Worm (Caenorhabditis elegans) whole organism, L2 larva: ENCODE results near the gene B0222.5.

Experiments
- C34F6.9 ChIP-seq: fragments of 150-350 bp; optimal IDR thresholded peaks from 2 replicates; lab custom pipeline; 2014; ENCODE audit warnings: missing biosample characterization, missing genetic modification characterization
- F13H6.1 ChIP-seq: sonication (generic microtip); optimal IDR thresholded peaks from 2 replicates; lab custom pipeline; 2016; ENCODE audit warnings: missing genetic modification characterization, missing compliant biosample characterization
- R02D3.7 ChIP-seq: fragments of 150-350 bp; optimal IDR thresholded peaks from 2 replicates; lab custom pipeline; 2014; ENCODE audit warnings: missing biosample characterization, missing genetic modification characterization
- Y55F3AM.14 ChIP-seq: fragments of 200-800 bp; sonication (Bioruptor generic); optimal IDR thresholded peaks from 2 replicates; lab custom pipeline; 2018; ENCODE audit warnings: mild to moderate bottlenecking, missing genetic modification characterization, missing compliant biosample characterization
- ZK546.5 ChIP-seq: sonication (generic microtip); optimal IDR thresholded peaks from 2 replicates; lab custom pipeline; 2017; ENCODE audit warnings: missing biosample characterization, missing genetic modification characterization
- alr-1 ChIP-seq: fragments of 150-350 bp; optimal IDR thresholded peaks from 2 replicates; lab custom pipeline; 2014; ENCODE audit warnings: missing biosample characterization, missing genetic modification characterization
- aly-2 ChIP-seq: fragments of 150-350 bp; optimal IDR thresholded peaks from 2 replicates; lab custom pipeline; 2014; ENCODE audit warnings: missing biosample characterization, missing genetic modification characterization
- ama-1 ChIP-seq: fragments of 150-350 bp; optimal IDR thresholded peaks from 2 replicates; lab custom pipeline; 2018; ENCODE audit warnings: inconsistent platforms
- blmp-1 ChIP-seq: sonication (generic microtip); optimal IDR thresholded peaks from 2 replicates; lab custom pipeline; 2017; ENCODE audit warnings: missing genetic modification characterization, mild to moderate bottlenecking, missing compliant biosample characterization, antibody characterized with exemption, moderate library complexity; ENCODE audit not compliant: insufficient read depth
- ceh-16 ChIP-seq: fragments of 150-350 bp; optimal IDR thresholded peaks from 2 replicates; lab custom pipeline; 2014; ENCODE audit warnings: missing biosample characterization, missing genetic modification characterization
- ceh-82 ChIP-seq: fragments of 150-350 bp; optimal IDR thresholded peaks from 2 replicates; lab custom pipeline; 2014; ENCODE audit warnings: missing biosample characterization, missing genetic modification characterization
- crh-2 ChIP-seq: sonication (generic microtip); optimal IDR thresholded peaks from 2 replicates; lab custom pipeline; 2017; ENCODE audit warnings: missing biosample characterization, missing genetic modification characterization
- dmd-4 ChIP-seq: sonication (generic microtip); optimal IDR thresholded peaks from 2 replicates; lab custom pipeline; 2017; ENCODE audit warnings: missing biosample characterization, missing genetic modification characterization
- egl-27 ChIP-seq: sonication (generic microtip); optimal IDR thresholded peaks from 3 replicates; lab custom pipeline; 2017; ENCODE audit warnings: missing biosample characterization, missing genetic modification reagents, missing genetic modification characterization
- elt-1 ChIP-seq: fragments of 150-350 bp; optimal IDR thresholded peaks from 2 replicates; lab custom pipeline; 2014; ENCODE audit warnings: missing biosample characterization, missing genetic modification characterization
- elt-3 ChIP-seq: sonication (generic microtip); optimal IDR thresholded peaks from 2 replicates; lab custom pipeline; 2017; ENCODE audit warnings: missing biosample characterization, missing genetic modification characterization
- fos-1 ChIP-seq: fragments of 150-350 bp; optimal IDR thresholded peaks from 2 replicates; lab custom pipeline; 2014; ENCODE audit warnings: missing biosample characterization, missing genetic modification characterization
- gmeb-1 ChIP-seq: fragments of 150-350 bp; optimal IDR thresholded peaks from 2 replicates; lab custom pipeline; 2014; ENCODE audit warnings: missing biosample characterization, missing genetic modification characterization
- lin-11 ChIP-seq: fragments of 150-350 bp; sonication (generic microtip); optimal IDR thresholded peaks from 2 replicates; lab custom pipeline; 2014; ENCODE audit warnings: missing biosample characterization, missing genetic modification characterization, inconsistent platforms, mixed read lengths
- lin-13 ChIP-seq: fragments of 150-350 bp; optimal IDR thresholded peaks from 2 replicates; lab custom pipeline; 2014; ENCODE audit warnings: missing biosample characterization, missing genetic modification reagents, missing genetic modification characterization
- lin-39 ChIP-seq: fragments of 150-350 bp; optimal IDR thresholded peaks from 2 replicates; lab custom pipeline; 2014; ENCODE audit warnings: missing biosample characterization, missing genetic modification reagents, missing genetic modification characterization
- lsy-2 ChIP-seq, 2 experiments: fragments of 150-350 bp in 1 of 2; sonication (generic microtip) in 1 of 2; optimal IDR thresholded peaks; 2 replicates each; lab custom pipeline; 2014 to 2017; ENCODE audit warnings: missing biosample characterization in 2 of 2, missing genetic modification characterization in 2 of 2
- mab-5 ChIP-seq: fragments of 150-350 bp; optimal IDR thresholded peaks from 2 replicates; lab custom pipeline; 2014; ENCODE audit warnings: missing biosample characterization, missing genetic modification characterization
- mbf-1 ChIP-seq: sonication (generic microtip); optimal IDR thresholded peaks from 2 replicates; lab custom pipeline; 2017; ENCODE audit warnings: missing biosample characterization, missing genetic modification characterization
- mdl-1 ChIP-seq, 2 experiments: fragments of 150-350 bp in 1 of 2; sonication (generic microtip) in 1 of 2; optimal IDR thresholded peaks; 2 replicates each; lab custom pipeline; 2017; ENCODE audit warnings: missing biosample characterization in 2 of 2, missing genetic modification characterization in 2 of 2
- nhr-10 ChIP-seq: sonication (generic microtip); optimal IDR thresholded peaks from 2 replicates; lab custom pipeline; 2017; ENCODE audit warnings: missing biosample characterization, missing genetic modification characterization
- nhr-11 ChIP-seq: fragments of 150-350 bp; optimal IDR thresholded peaks from 2 replicates; lab custom pipeline; 2014; ENCODE audit warnings: missing biosample characterization, missing genetic modification characterization
- nhr-12 ChIP-seq: fragments of 150-350 bp; optimal IDR thresholded peaks from 2 replicates; lab custom pipeline; 2014; ENCODE audit warnings: missing biosample characterization, missing genetic modification characterization
- nhr-129 ChIP-seq: fragments of 150-350 bp; optimal IDR thresholded peaks from 2 replicates; lab custom pipeline; 2014; ENCODE audit warnings: missing biosample characterization, missing genetic modification characterization
- nhr-21 ChIP-seq: fragments of 150-350 bp; optimal IDR thresholded peaks from 2 replicates; lab custom pipeline; 2014; ENCODE audit warnings: missing biosample characterization, missing genetic modification characterization
- nhr-23 ChIP-seq: fragments of 150-350 bp; optimal IDR thresholded peaks from 2 replicates; lab custom pipeline; 2014; ENCODE audit warnings: missing biosample characterization, missing genetic modification reagents, missing genetic modification characterization
- nhr-237 ChIP-seq: fragments of 150-350 bp; optimal IDR thresholded peaks from 2 replicates; lab custom pipeline; 2014; ENCODE audit warnings: missing biosample characterization, missing genetic modification characterization
- nhr-25 ChIP-seq: fragments of 150-350 bp; sonication (generic microtip); optimal IDR thresholded peaks from 3 replicates; lab custom pipeline; 2014; ENCODE audit warnings: missing biosample characterization, missing genetic modification characterization
- nhr-6 ChIP-seq: fragments of 150-350 bp; optimal IDR thresholded peaks from 2 replicates; lab custom pipeline; 2014; ENCODE audit warnings: missing biosample characterization, missing genetic modification characterization
- nhr-77 ChIP-seq: fragments of 150-350 bp; optimal IDR thresholded peaks from 2 replicates; lab custom pipeline; 2014; ENCODE audit warnings: missing biosample characterization, missing genetic modification characterization
- peb-1 ChIP-seq: fragments of 150-350 bp; optimal IDR thresholded peaks from 2 replicates; lab custom pipeline; 2014; ENCODE audit warnings: missing biosample characterization, missing genetic modification characterization
- sem-4 ChIP-seq: fragments of 150-350 bp; optimal IDR thresholded peaks from 2 replicates; lab custom pipeline; 2014; ENCODE audit warnings: missing biosample characterization, missing genetic modification reagents, missing genetic modification characterization
- skn-1 ChIP-seq: sonication (generic microtip); optimal IDR thresholded peaks from 2 replicates; lab custom pipeline; 2017; ENCODE audit warnings: missing biosample characterization, missing genetic modification characterization
- sma-3 ChIP-seq: sonication (generic microtip); optimal IDR thresholded peaks from 2 replicates; lab custom pipeline; 2016; ENCODE audit warnings: missing genetic modification reagents, missing genetic modification characterization, missing compliant biosample characterization
- sma-9 ChIP-seq, 2 experiments: fragments of 150-350 bp in 1 of 2; sonication (generic microtip) in 1 of 2; optimal IDR thresholded peaks; 2 replicates each; lab custom pipeline; 2014 to 2016; ENCODE audit warnings: missing genetic modification characterization in 2 of 2, mild to moderate bottlenecking in 1 of 2, missing biosample characterization in 1 of 2, missing compliant biosample characterization in 1 of 2, missing genetic modification reagents in 1 of 2, moderate library complexity in 1 of 2
- snpc-4 ChIP-seq: fragments of 150-350 bp; optimal IDR thresholded peaks from 2 replicates; lab custom pipeline; 2014; ENCODE audit warnings: missing biosample characterization, missing genetic modification characterization
- unc-39 ChIP-seq: fragments of 150-350 bp; optimal IDR thresholded peaks from 2 replicates; lab custom pipeline; 2014; ENCODE audit warnings: missing biosample characterization, missing genetic modification characterization
- unc-55 ChIP-seq: fragments of 150-350 bp; sonication (generic microtip); optimal IDR thresholded peaks from 3 replicates; lab custom pipeline; 2014; ENCODE audit warnings: missing biosample characterization, missing genetic modification reagents, missing genetic modification characterization
- unc-62 ChIP-seq: fragments of 150-350 bp; optimal IDR thresholded peaks from 2 replicates; lab custom pipeline; 2014; ENCODE audit warnings: missing biosample characterization, missing genetic modification reagents, missing genetic modification characterization
- zag-1 ChIP-seq: fragments of 150-350 bp; optimal IDR thresholded peaks from 2 replicates; lab custom pipeline; 2014; ENCODE audit warnings: missing biosample characterization, missing genetic modification characterization
- ztf-1 ChIP-seq: fragments of 200-800 bp; sonication (Bioruptor generic); conservative IDR thresholded peaks from 2 replicates; pipeline ENCODE4 v1.3.6; 2022; ENCODE audit warnings: missing genetic modification characterization, missing compliant biosample characterization
- ztf-11 ChIP-seq: sonication (generic microtip); optimal IDR thresholded peaks from 2 replicates; lab custom pipeline; 2017; ENCODE audit warnings: missing biosample characterization, missing genetic modification characterization
- ztf-4 ChIP-seq: fragments of 150-350 bp; optimal IDR thresholded peaks from 2 replicates; lab custom pipeline; 2014; ENCODE audit warnings: missing biosample characterization, missing genetic modification characterization

B0222.5 gene

DNA sequence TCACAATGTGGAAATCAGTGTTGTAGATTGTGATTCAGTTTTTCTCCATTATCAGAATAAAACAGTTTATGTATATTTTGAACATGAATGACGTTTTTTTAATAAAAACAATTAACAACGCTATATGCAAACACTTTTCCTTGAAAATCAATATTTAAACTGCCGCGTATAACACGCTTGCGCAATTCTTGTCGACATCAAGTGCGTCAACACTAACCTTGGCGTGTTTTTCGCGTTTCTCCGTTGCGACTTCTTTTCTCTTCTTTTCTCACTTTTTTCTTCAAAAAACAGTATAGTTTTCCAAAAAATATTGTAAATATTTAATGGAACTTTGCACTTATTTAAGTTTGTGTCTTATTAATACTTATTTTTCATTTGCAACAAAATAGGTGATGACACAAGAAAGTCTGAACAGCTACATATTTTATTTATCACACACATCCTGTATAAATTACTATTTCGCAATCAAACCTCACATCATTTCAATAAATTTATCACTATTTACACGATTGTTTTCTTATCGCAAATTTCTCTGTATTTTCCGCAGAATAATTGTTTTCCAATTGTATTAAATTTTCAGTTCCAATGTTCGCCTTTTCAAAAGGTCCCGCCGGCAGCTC, 20.7 kb upstream of the B0222.5 start, which contains the start of gene spas-1:
spas-1 (plus strand) TSS at position 572 of the 620 bp plus-strand sequence.
- TF ChIP-seq unc-39 (tag; lab: Kevin White, UChicago) (no peak), dmd-4 (tag; lab: Kevin White, UChicago) (no peak), R02D3.7 (peak; percentile 55), peb-1 (tag; lab: Kevin White, UChicago) (no peak), aly-2 (tag; lab: Kevin White, UChicago) (no peak), unc-55 (GFP tag; lab: Kevin White, UChicago) (peak; percentile 95), ztf-4 (tag; lab: Kevin White, UChicago) (peak; percentile 78), C34F6.9 (tag; lab: Kevin White, UChicago) (peak; percentile 96), ztf-1 (no peak), nhr-237 (tag; lab: Kevin White, UChicago) (no peak), mbf-1 (no peak), F13H6.1 (tag; lab: Kevin White, UChicago) (peak; percentile 88), fos-1 (tag; lab: Kevin White, UChicago) (peak; percentile 57), elt-3 (tag; lab: Kevin White, UChicago) (no peak), nhr-129 (peak; percentile 91), ztf-11 (tag; lab: Kevin White, UChicago) (no peak), lin-39 (tag; lab: Kevin White, UChicago) (no peak), egl-27 (tag; lab: Kevin White, UChicago) (peak; percentile 74), nhr-11 (tag; lab: Kevin White, UChicago) (no peak), nhr-21 (peak; percentile 80), crh-2 (tag; lab: Kevin White, UChicago) (peak; percentile 92), zag-1 (peak; percentile 37), mdl-1 (tag; optimal IDR thresholded peaks at IDR 0.05; lab: Kevin White, UChicago) (no peak), alr-1 (tag; lab: Kevin White, UChicago) (no peak), blmp-1 (peak; percentile 49), sma-9 (GFP tag; optimal IDR thresholded peaks at IDR 0.05; lab: Kevin White, UChicago) (peak; percentile 93), sma-9 (tag; optimal IDR thresholded peaks at IDR 0.05; lab: Kevin White, UChicago) (no peak), mab-5 (tag; lab: Kevin White, UChicago) (peak; percentile 86), Y55F3AM.14 (GFP tag; lab: Kevin White, UChicago) (no peak), nhr-77 (peak; percentile 40), ceh-16 (tag; lab: Kevin White, UChicago) (peak; percentile 76), ceh-82 (tag; lab: Kevin White, UChicago) (no peak), unc-62 (GFP tag; lab: Kevin White, UChicago) (peak; percentile 12), lsy-2 (tag; optimal IDR thresholded peaks at IDR 0.05; lab: Kevin White, UChicago) (peak; percentile 81 to 94), nhr-23 (no peak), ZK546.5 (no peak), nhr-12 (tag; lab: Kevin White, UChicago) (no peak), ama-1 (no peak), lin-11 (tag; lab: Kevin White, UChicago) (peak; percentile 13), lin-13 (peak; percentile 87), skn-1 (tag; lab: Kevin White, UChicago) (peak; percentile 7), snpc-4 (tag; lab: Kevin White, UChicago) (peak; percentile 82), sma-3 (GFP tag; lab: Kevin White, UChicago) (peak; percentile 91), elt-1 (tag; lab: Kevin White, UChicago) (no peak), gmeb-1 (tag; lab: Kevin White, UChicago) (peak; percentile 99), nhr-6 (tag; lab: Kevin White, UChicago) (peak; percentile 81), nhr-10 (tag; lab: Kevin White, UChicago) (no peak), sem-4 (tag; lab: Kevin White, UChicago) (peak; percentile 75), nhr-25 (tag; lab: Kevin White, UChicago) (peak; percentile 85)
